Fruit fly (Drosophila melanogaster) whole organism, pupa: ENCODE measurements around the gene CG14232.
A peak's percentile ranks its signal among the peaks of the same experiment; 100 is the strongest.

Source experiments
- CG12605 ChIP-seq: fragments of 200-800 bp; sonication (Bioruptor generic); IDR thresholded peaks from 2 replicates; pipeline ENCODE4 v1.3.6; 2022; ENCODE audit warnings: missing biosample characterization, missing genetic modification characterization
- CG13204 ChIP-seq: fragments of 200-800 bp; sonication (Bioruptor generic); optimal IDR thresholded peaks from 2 replicates; lab custom pipeline; 2018; ENCODE audit warnings: missing biosample characterization, mild to moderate bottlenecking, missing genetic modification characterization, moderate library complexity
- CG14655 ChIP-seq: fragments of 200-800 bp; sonication (Bioruptor generic); optimal IDR thresholded peaks from 3 replicates; lab custom pipeline; 2017; ENCODE audit warnings: mild to moderate bottlenecking, missing biosample characterization, missing genetic modification reagents, missing genetic modification characterization
- CG8159 ChIP-seq: fragments of 200-800 bp; sonication (Bioruptor generic); optimal IDR thresholded peaks from 3 replicates; lab custom pipeline; 2018; ENCODE audit warnings: missing biosample characterization, mild to moderate bottlenecking, missing genetic modification characterization, moderate library complexity
- CG8301 ChIP-seq: fragments of 200-800 bp; sonication (Bioruptor generic); optimal IDR thresholded peaks from 2 replicates; lab custom pipeline; 2018; ENCODE audit warnings: missing biosample characterization, mild to moderate bottlenecking, missing genetic modification characterization
- CG9948 ChIP-seq: fragments of 200-800 bp; sonication (Bioruptor generic); optimal IDR thresholded peaks from 2 replicates; lab custom pipeline; 2018; ENCODE audit warnings: missing biosample characterization, mild to moderate bottlenecking, missing genetic modification characterization, moderate library complexity
- Pif1A ChIP-seq: fragments of 200-800 bp; sonication (Bioruptor generic); optimal IDR thresholded peaks from 3 replicates; lab custom pipeline; 2016; ENCODE audit warnings: missing biosample characterization, missing genetic modification characterization

dm6 chrX:19692951-19693698, 10.9 kb downstream of the CG14232 start, which contains the start of gene Mer:
- TF ChIP-seq Pif1A (GFP tag; lab: Kevin White, UChicago) (no peak), CG8301 (tag; lab: Kevin White, UChicago) (peak; percentile 87), CG9948 (tag; lab: Kevin White, UChicago) (peak; percentile 76), CG8159 (tag; lab: Kevin White, UChicago) (peak; percentile 82), CG13204 (GFP tag; lab: Kevin White, UChicago) (no peak), CG14655 (GFP tag; lab: Kevin White, UChicago) (no peak), CG12605 (peak; percentile 73; the same call in 1 of the 2 replicates)
